Worm (Caenorhabditis elegans) whole organism, early embryonic: Measurements from ENCODE around the gene gmap-3.

Source experiments
- B0310.2 ChIP-seq: sonication (generic microtip); optimal IDR thresholded peaks from 2 replicates; lab custom pipeline; 2016; ENCODE audit warnings: mild to moderate bottlenecking, missing genetic modification characterization, missing compliant biosample characterization
- F13C5.2 ChIP-seq: sonication (generic microtip); optimal IDR thresholded peaks from 2 replicates; lab custom pipeline; 2017; ENCODE audit warnings: mild to moderate bottlenecking, missing genetic modification characterization, inconsistent platforms, missing compliant biosample characterization
- aly-1 ChIP-seq: sonication (generic microtip); optimal IDR thresholded peaks from 2 replicates; lab custom pipeline; 2016; ENCODE audit warnings: missing genetic modification characterization, missing compliant biosample characterization
- ama-1 ChIP-seq: fragments of 150-350 bp; optimal IDR thresholded peaks from 2 replicates; lab custom pipeline; 2014
- ceh-13 ChIP-seq: fragments of 200-800 bp; sonication (Bioruptor generic); optimal IDR thresholded peaks from 2 replicates; lab custom pipeline; 2018; ENCODE audit warnings: mild to moderate bottlenecking, missing genetic modification characterization, missing compliant biosample characterization
- ceh-36 ChIP-seq: sonication (generic microtip); optimal IDR thresholded peaks from 2 replicates; lab custom pipeline; 2016; ENCODE audit warnings: missing genetic modification characterization, inconsistent platforms, missing compliant biosample characterization
- ets-7 ChIP-seq: sonication (generic microtip); optimal IDR thresholded peaks from 2 replicates; lab custom pipeline; 2016; ENCODE audit warnings: missing genotype, missing genetic modification characterization, missing compliant biosample characterization
- flt-1 ChIP-seq: fragments of 200-800 bp; sonication (Bioruptor generic); IDR thresholded peaks from 2 replicates; pipeline ENCODE4 v1.3.6; 2022; ENCODE audit warnings: missing genetic modification characterization, missing compliant biosample characterization
- hmbx-1 ChIP-seq: sonication (generic microtip); optimal IDR thresholded peaks from 2 replicates; lab custom pipeline; 2016; ENCODE audit warnings: mild to moderate bottlenecking, missing genetic modification characterization, missing compliant biosample characterization
- hmg-4 ChIP-seq: fragments of 200-800 bp; sonication (Bioruptor generic); optimal IDR thresholded peaks from 2 replicates; lab custom pipeline; 2018; ENCODE audit warnings: mild to moderate bottlenecking, missing genetic modification characterization, missing compliant biosample characterization
- hnd-1 ChIP-seq: sonication (generic microtip); optimal IDR thresholded peaks from 2 replicates; lab custom pipeline; 2016; ENCODE audit warnings: missing genetic modification characterization, missing compliant biosample characterization
- pes-1 ChIP-seq: fragments of 200-800 bp; sonication (Bioruptor generic); IDR thresholded peaks from 2 replicates; pipeline ENCODE4 v1.3.6; 2022; ENCODE audit warnings: missing genetic modification reagents, missing genetic modification characterization, missing compliant biosample characterization
- scrt-1 ChIP-seq: fragments of 200-800 bp; sonication (Bioruptor generic); IDR thresholded peaks from 2 replicates; pipeline ENCODE4 v1.3.6; 2022; ENCODE audit warnings: missing genetic modification characterization, missing compliant biosample characterization
- sea-1 ChIP-seq: fragments of 200-800 bp; sonication (Bioruptor generic); conservative IDR thresholded peaks from 2 replicates; pipeline ENCODE4 v1.3.6; 2022; ENCODE audit warnings: missing genetic modification characterization, missing compliant biosample characterization
- tbx-11 ChIP-seq: fragments of 200-800 bp; sonication (Bioruptor generic); IDR thresholded peaks from 2 replicates; pipeline ENCODE4 v1.3.6; 2022; ENCODE audit warnings: missing genetic modification characterization, missing compliant biosample characterization
- tbx-37 ChIP-seq: fragments of 200-800 bp; sonication (Bioruptor generic); conservative IDR thresholded peaks from 2 replicates; pipeline ENCODE4 v1.3.6; 2022; ENCODE audit warnings: missing genetic modification reagents, missing genetic modification characterization, missing compliant biosample characterization
- tra-4 ChIP-seq: sonication (generic microtip); optimal IDR thresholded peaks from 2 replicates; lab custom pipeline; 2017; ENCODE audit warnings: missing genetic modification characterization, missing compliant biosample characterization

The gmap-3 gene

DNA sequence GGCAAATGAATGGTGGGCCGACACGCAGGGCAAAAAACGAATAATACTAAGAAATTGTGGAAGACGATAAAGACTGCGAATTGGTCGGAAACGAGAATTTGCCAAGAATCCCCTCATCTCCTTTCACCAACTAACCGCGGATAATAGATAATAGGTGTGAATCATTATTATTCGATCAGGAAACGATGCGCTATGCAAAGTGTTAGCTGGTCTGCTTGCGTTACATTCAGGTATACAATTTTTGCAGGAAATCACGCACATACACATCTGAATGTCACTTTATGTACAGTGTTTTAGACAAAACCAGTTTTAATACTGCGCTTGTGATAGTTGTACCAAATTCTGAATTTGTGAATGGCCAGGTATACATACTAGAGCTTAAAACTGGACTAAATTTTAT is 3.9 kb upstream of the gmap-3 start:
- no peak for TF ChIP-seq aly-1 (tag; lab: Kevin White, UChicago)
- TF ChIP-seq hnd-1, result no peak
- TF ChIP-seq hmbx-1 (tag; lab: Kevin White, UChicago), result no peak
- TF ChIP-seq ceh-13, result no peak
- TF ChIP-seq flt-1 (GFP tag; lab: Robert Waterston, UW), result no peak
- no peak for TF ChIP-seq hmg-4 (GFP tag; lab: Kevin White, UChicago)
- no peak for TF ChIP-seq tbx-11 (GFP tag; lab: Robert Waterston, UW)
- no peak for TF ChIP-seq tra-4 (tag; lab: Kevin White, UChicago)
- TF ChIP-seq pes-1 (GFP tag; lab: Robert Waterston, UW), result no peak
- no peak for TF ChIP-seq B0310.2 (tag; lab: Kevin White, UChicago)
- TF ChIP-seq ets-7 (tag; lab: Kevin White, UChicago), result no peak
- no peak for TF ChIP-seq ama-1 (lab: Kevin White, UChicago)
- TF ChIP-seq F13C5.2 (tag; lab: Kevin White, UChicago), result no peak
- no peak for TF ChIP-seq ceh-36 (tag; lab: Kevin White, UChicago)
- TF ChIP-seq scrt-1 (GFP tag; lab: Robert Waterston, UW), result no peak

DNA sequence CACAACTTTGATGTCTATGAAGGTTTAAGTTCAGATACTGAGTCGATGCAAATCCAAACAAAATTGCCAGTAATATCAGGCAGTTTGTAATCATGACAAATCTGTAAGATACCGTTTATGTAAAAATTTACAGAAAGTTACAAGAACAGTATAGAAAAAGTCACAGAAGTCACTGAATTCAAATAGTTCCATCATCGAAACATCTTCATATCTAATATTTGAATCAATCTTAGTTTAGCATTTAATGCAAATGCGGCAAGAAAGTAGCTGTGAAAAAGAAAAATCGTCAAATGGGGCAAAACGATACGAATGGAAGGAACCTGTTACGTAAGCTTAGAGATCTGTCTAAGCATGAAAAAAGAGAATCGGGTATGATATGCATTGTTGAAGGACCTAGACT is 2.4 kb upstream of the gmap-3 start, which contains the start of gene gmap-2:
gmap-2 (minus strand) TSS at position 101 of the 400 bp plus-strand sequence.
- TF ChIP-seq tbx-37 (GFP tag; lab: Robert Waterston, UW), result no peak
- TF ChIP-seq F13C5.2 (tag; lab: Kevin White, UChicago), result no peak
- no peak for TF ChIP-seq aly-1 (tag; lab: Kevin White, UChicago)
- TF ChIP-seq hmg-4 (GFP tag; lab: Kevin White, UChicago), result no peak
- no peak for TF ChIP-seq scrt-1 (GFP tag; lab: Robert Waterston, UW)
- TF ChIP-seq hnd-1, result no peak
- TF ChIP-seq B0310.2 (tag; lab: Kevin White, UChicago), result no peak
- no peak for TF ChIP-seq tbx-11 (GFP tag; lab: Robert Waterston, UW)
- no peak for TF ChIP-seq flt-1 (GFP tag; lab: Robert Waterston, UW)
- TF ChIP-seq tra-4 (tag; lab: Kevin White, UChicago), result no peak
- no peak for TF ChIP-seq ceh-36 (tag; lab: Kevin White, UChicago)
- no peak for TF ChIP-seq ama-1 (lab: Kevin White, UChicago)
- TF ChIP-seq ets-7 (tag; lab: Kevin White, UChicago), result no peak

DNA sequence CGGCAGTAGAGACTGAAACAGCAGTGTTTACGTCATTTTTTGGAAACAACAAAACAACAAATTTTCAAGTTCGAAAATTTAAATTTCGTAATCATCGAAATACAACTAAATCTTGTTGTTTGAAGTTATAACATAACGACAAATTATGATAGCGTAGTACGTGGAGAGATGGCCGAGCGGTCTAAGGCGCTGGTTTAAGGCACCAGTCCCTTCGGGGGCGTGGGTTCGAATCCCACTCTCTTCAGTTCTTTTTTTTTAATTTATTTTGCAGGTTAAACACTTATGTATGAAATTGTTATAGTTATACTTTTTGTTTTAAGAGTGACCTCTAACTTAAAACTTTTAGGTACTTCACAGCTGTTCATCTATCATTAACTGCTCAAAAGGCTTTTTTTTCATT is 1.5 kb upstream of the gmap-3 start:
- TF ChIP-seq ceh-13 (no peak), scrt-1 (GFP tag; lab: Robert Waterston, UW) (no peak), aly-1 (tag; lab: Kevin White, UChicago) (no peak), tbx-37 (GFP tag; lab: Robert Waterston, UW) (no peak), hmg-4 (GFP tag; lab: Kevin White, UChicago) (no peak), ceh-36 (tag; lab: Kevin White, UChicago) (no peak), hnd-1 (no peak), pes-1 (GFP tag; lab: Robert Waterston, UW) (no peak), tra-4 (tag; lab: Kevin White, UChicago) (no peak), B0310.2 (tag; lab: Kevin White, UChicago) (no peak)

DNA sequence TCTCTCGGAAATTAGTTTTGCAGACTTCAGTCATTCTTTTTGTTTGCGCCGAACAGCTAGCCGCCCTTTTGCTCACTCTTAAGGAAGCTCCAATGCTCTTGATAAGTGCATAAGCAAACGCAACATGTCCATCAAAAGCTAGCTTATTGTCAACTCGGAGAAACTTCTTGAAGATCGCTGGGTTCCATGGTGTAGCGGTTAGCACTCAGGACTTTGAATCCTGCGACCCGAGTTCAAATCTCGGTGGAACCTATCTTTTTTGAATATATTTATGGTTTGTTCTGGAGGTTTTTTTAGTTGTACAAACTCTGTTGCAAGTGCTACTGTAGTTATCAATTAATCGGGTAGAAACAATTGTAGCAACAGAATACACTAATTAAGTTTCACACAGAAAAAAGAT is 3.2 kb downstream of the gmap-3 start:
- TF ChIP-seq F13C5.2 (tag; lab: Kevin White, UChicago), result no peak
- TF ChIP-seq ceh-13, result no peak
- TF ChIP-seq aly-1 (tag; lab: Kevin White, UChicago), result no peak
- no peak for TF ChIP-seq hmbx-1 (tag; lab: Kevin White, UChicago)
- TF ChIP-seq B0310.2 (tag; lab: Kevin White, UChicago), result no peak
- no peak for TF ChIP-seq pes-1 (GFP tag; lab: Robert Waterston, UW)
- no peak for TF ChIP-seq ama-1 (lab: Kevin White, UChicago)
- no peak for TF ChIP-seq tbx-11 (GFP tag; lab: Robert Waterston, UW)
- TF ChIP-seq flt-1 (GFP tag; lab: Robert Waterston, UW), result no peak
- no peak for TF ChIP-seq ets-7 (tag; lab: Kevin White, UChicago)
- no peak for TF ChIP-seq sea-1
- no peak for TF ChIP-seq ceh-36 (tag; lab: Kevin White, UChicago)
- no peak for TF ChIP-seq scrt-1 (GFP tag; lab: Robert Waterston, UW)
- TF ChIP-seq hmg-4 (GFP tag; lab: Kevin White, UChicago), result no peak
- TF ChIP-seq tbx-37 (GFP tag; lab: Robert Waterston, UW), result no peak
- no peak for TF ChIP-seq tra-4 (tag; lab: Kevin White, UChicago)
- TF ChIP-seq hnd-1, result no peak

DNA sequence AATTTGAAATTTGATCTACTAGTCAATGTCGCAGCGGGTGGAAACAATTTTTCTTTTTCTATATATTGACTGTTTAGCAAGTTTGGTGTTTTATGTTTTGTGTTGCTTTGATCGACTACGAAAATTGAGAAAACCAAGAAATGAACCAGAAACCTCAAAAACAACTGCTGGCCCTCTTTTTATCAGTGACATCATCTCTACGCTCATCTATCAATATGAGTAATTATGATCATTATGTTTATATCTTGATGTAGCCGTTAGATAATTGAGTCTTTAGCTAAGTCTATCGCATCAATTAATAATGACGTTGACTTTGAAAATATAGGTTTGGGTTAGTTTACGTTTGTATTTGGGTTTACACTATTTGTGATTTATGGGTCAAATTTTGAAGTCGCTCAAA is 5.1 kb downstream of the gmap-3 start:
- TF ChIP-seq B0310.2 (tag; lab: Kevin White, UChicago), result no peak
- TF ChIP-seq scrt-1 (GFP tag; lab: Robert Waterston, UW), result no peak
- no peak for TF ChIP-seq tbx-11 (GFP tag; lab: Robert Waterston, UW)
- TF ChIP-seq F13C5.2 (tag; lab: Kevin White, UChicago), result no peak
- TF ChIP-seq hnd-1, result no peak
- TF ChIP-seq flt-1 (GFP tag; lab: Robert Waterston, UW), result no peak
- no peak for TF ChIP-seq ets-7 (tag; lab: Kevin White, UChicago)
- TF ChIP-seq hmbx-1 (tag; lab: Kevin White, UChicago), result no peak
- no peak for TF ChIP-seq ama-1 (lab: Kevin White, UChicago)
- TF ChIP-seq ceh-13, result no peak
- no peak for TF ChIP-seq ceh-36 (tag; lab: Kevin White, UChicago)
- TF ChIP-seq sea-1, result no peak
- no peak for TF ChIP-seq tbx-37 (GFP tag; lab: Robert Waterston, UW)
- no peak for TF ChIP-seq tra-4 (tag; lab: Kevin White, UChicago)
- TF ChIP-seq pes-1 (GFP tag; lab: Robert Waterston, UW), result no peak

DNA sequence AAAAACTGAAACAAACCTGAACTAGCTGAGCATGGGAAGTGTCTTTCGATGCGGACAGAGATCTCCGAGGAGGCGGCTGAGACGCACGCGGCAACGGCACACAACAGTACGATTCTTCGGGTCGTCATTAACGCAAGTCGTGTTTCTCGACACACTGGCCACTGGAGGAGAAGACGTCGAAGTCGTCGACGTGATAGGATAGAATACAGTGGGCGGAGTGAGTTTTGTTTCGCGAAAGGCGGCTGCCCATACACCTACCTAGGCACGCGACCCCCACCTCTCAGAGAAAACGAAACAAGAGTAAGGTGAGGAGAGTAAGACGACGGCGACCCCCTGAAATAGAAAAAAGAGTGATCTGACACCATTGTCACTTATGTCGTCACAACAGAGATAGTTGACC is 6.0 kb downstream of the gmap-3 start, which contains the start of gene gmap-1:
gmap-1 (minus strand) TSS at position 211 of the 400 bp plus-strand sequence.
- TF ChIP-seq hmg-4 (GFP tag; lab: Kevin White, UChicago) (peak; percentile 2), B0310.2 (tag; lab: Kevin White, UChicago) (no peak)

DNA sequence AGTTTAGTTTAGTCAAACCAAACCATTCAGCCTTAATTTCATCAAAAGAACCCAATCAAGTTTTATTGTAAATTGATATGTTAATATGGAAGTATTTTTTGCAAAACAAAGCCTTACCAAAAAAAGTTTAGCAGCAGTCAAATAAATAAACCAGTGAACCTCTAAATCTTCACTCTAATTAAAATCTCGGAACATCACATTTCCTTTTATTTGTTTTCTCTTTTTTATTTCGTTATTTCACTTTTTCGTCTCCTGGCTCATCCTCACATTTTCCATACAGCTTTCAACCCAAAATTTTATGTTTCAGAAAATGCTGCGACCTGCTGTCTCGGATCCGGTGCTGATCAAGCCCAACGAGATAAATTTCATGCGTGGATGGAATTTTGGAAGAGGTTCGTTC is 10.8 kb downstream of the gmap-3 start, which contains the start of gene C34E7.3:
C34E7.3 (plus strand) TSS at position 301 of the 400 bp plus-strand sequence.
- TF ChIP-seq flt-1 (GFP tag; lab: Robert Waterston, UW), result no peak
- no peak for TF ChIP-seq hmg-4 (GFP tag; lab: Kevin White, UChicago)
- no peak for TF ChIP-seq tra-4 (tag; lab: Kevin White, UChicago)
- no peak for TF ChIP-seq ceh-13
- TF ChIP-seq tbx-11 (GFP tag; lab: Robert Waterston, UW), result no peak
- TF ChIP-seq ceh-36 (tag; lab: Kevin White, UChicago), result no peak
- no peak for TF ChIP-seq F13C5.2 (tag; lab: Kevin White, UChicago)
- no peak for TF ChIP-seq aly-1 (tag; lab: Kevin White, UChicago)
